Worm (Caenorhabditis elegans): Measurements from ENCODE around the gene hlh-34.

DNA sequence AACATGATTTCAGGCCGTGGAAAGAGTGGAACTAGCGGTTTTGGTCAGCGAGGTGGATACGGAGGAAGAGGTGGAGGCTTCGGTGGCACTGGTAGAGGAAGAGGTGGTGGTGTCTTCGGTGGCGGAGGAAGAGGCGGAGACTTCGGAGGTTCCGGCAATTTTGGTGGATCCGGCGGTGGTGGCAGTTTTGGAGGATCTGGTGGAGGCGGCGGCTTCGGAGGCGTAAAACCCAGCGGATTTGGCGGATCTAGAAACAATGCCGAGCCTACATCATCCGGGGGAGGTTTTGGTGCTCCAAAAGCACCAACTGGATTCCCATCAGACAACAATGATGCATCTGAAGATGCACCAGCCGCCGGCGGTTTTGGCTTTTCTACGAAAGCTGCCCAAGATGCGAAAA is 38.9 kb downstream of the hlh-34 start:
- TF ChIP-seq ztf-3 (GFP tag; optimal IDR thresholded peaks at IDR 0.05) (no peak), fkh-3 (tag; optimal IDR thresholded peaks at IDR 0.05) (no peak), lsy-27 (tag; optimal IDR thresholded peaks at IDR 0.05; ENCODE audit: borderline replicate concordance, insufficient read depth) (no peak), rpc-1 (optimal IDR thresholded peaks at IDR 0.05) (no peak), rpc-1 (tag; optimal IDR thresholded peaks at IDR 0.05) (no peak), hsf-1 (GFP tag; IDR thresholded peaks at IDR 0.05) (no peak), Y79H2A.3 (GFP tag; conservative IDR thresholded peaks at IDR 0.05) (no peak)

All from whole organism, young adult.